Fruit fly (Drosophila melanogaster): Measurements from ENCODE around the gene CG34355.

Gene CG34355

DNA sequence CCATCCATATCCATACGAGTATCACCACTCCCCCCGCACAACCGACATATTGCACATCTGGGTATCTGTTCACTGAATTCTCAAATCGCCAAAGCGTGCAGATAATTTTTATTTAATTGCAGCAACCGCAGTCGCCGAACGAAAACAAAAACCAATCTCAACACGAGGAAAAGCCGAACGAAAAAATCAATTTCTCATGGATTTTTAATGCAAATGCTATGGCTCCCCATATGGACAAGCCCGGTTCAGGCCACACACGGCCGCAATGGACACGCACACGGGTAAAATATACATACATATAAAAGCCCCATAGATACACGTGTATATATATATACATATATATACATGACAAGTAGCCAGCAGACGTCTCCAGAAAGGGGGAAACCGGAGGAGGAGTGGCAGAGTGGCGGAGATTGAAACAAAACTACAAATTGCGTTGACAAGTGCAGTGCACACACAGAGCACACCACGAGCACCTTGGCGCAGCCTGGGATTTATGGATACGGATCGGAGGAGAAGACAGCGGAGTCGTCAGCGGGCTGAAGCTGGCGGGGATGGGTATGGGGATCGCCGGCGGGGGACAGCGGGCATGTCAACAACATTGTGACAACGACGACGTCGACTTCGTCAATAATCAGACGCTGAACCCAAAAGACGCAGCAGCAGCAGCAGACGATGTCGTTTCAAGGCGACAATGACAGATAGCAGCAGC, 74.1 kb downstream of the CG34355 start (continued):
- no peak for TF ChIP-seq CG8359 (GFP tag; optimal IDR thresholded peaks at IDR 0.05; ENCODE audit: borderline replicate concordance)
- no peak for TF ChIP-seq CG14050 (GFP tag; IDR thresholded peaks at IDR 0.05)
- no peak for TF ChIP-seq tx (GFP tag; optimal IDR thresholded peaks at IDR 0.05)
- TF ChIP-seq CG14441 (GFP tag; IDR thresholded peaks at IDR 0.05), result no peak
- no peak for TF ChIP-seq vnd (GFP tag; IDR thresholded peaks at IDR 0.05; ENCODE audit: partially characterized antibody)
- no peak for TF ChIP-seq CG6175 (GFP tag; IDR thresholded peaks at IDR 0.05)
- TF ChIP-seq unc-4 (GFP tag; IDR thresholded peaks at IDR 0.05; ENCODE audit: partially characterized antibody), result no peak
- TF ChIP-seq oc (tag; optimal IDR thresholded peaks at IDR 0.05), result no peak
- TF ChIP-seq bbx (GFP tag; IDR thresholded peaks at IDR 0.05; ENCODE audit: partially characterized antibody), result no peak
- peak; percentile 28 for TF ChIP-seq cg (GFP tag; optimal IDR thresholded peaks at IDR 0.05)
- TF ChIP-seq CG9609 (GFP tag; optimal IDR thresholded peaks at IDR 0.05), result no peak
- peak; percentile 19 for TF ChIP-seq run (tag; optimal IDR thresholded peaks at IDR 0.05)
- TF ChIP-seq CG8089 (GFP tag; optimal IDR thresholded peaks at IDR 0.05), result no peak
- TF ChIP-seq Sox102F (GFP tag; optimal IDR thresholded peaks at IDR 0.05), result no peak
- no peak for TF ChIP-seq CG12744 (GFP tag; optimal IDR thresholded peaks at IDR 0.05)
- no peak for TF ChIP-seq wor (GFP tag; IDR thresholded peaks at IDR 0.05)
- no peak for TF ChIP-seq CG9215 (GFP tag; IDR thresholded peaks at IDR 0.05)
- no peak for TF ChIP-seq NFAT (GFP tag; IDR thresholded peaks at IDR 0.05)
- TF ChIP-seq dan (GFP tag; IDR thresholded peaks at IDR 0.05), result no peak
- no peak for TF ChIP-seq hth (optimal IDR thresholded peaks at IDR 0.05)
- TF ChIP-seq Ada2b (GFP tag; IDR thresholded peaks at IDR 0.05), result no peak
- TF ChIP-seq chif (GFP tag; optimal IDR thresholded peaks at IDR 0.05), result no peak
- TF ChIP-seq CG16779 (GFP tag; IDR thresholded peaks at IDR 0.05), result no peak
- no peak for TF ChIP-seq CG1529 (GFP tag; optimal IDR thresholded peaks at IDR 0.05)
- no peak for TF ChIP-seq Hmr (GFP tag; optimal IDR thresholded peaks at IDR 0.05)
- no peak for TF ChIP-seq ATbp (GFP tag; optimal IDR thresholded peaks at IDR 0.05)
- no peak for TF ChIP-seq CG2678 (tag; optimal IDR thresholded peaks at IDR 0.05)
- TF ChIP-seq pan (optimal IDR thresholded peaks at IDR 0.05), result no peak
- no peak for TF ChIP-seq pan (GFP tag; optimal IDR thresholded peaks at IDR 0.05 in 1 of 2, IDR thresholded peaks at IDR 0.05 in 1 of 2)
- TF ChIP-seq insv (GFP tag; optimal IDR thresholded peaks at IDR 0.05), result no peak
- TF ChIP-seq CG17912 (GFP tag; optimal IDR thresholded peaks at IDR 0.05), result no peak
- TF ChIP-seq kah (GFP tag; optimal IDR thresholded peaks at IDR 0.05), result no peak
- TF ChIP-seq ken (GFP tag; IDR thresholded peaks at IDR 0.05), result no peak
- TF ChIP-seq sqz (GFP tag; optimal IDR thresholded peaks at IDR 0.05), result no peak
- TF ChIP-seq nmo (GFP tag; optimal IDR thresholded peaks at IDR 0.05), result no peak
- TF ChIP-seq D (optimal IDR thresholded peaks at IDR 0.05), result no peak
- TF ChIP-seq D (GFP tag; optimal IDR thresholded peaks at IDR 0.05), result no peak
- no peak for TF ChIP-seq CHES-1-like (GFP tag; optimal IDR thresholded peaks at IDR 0.05)
- no peak for TF ChIP-seq CG4820 (GFP tag; optimal IDR thresholded peaks at IDR 0.05)
- TF ChIP-seq Sry-β (GFP tag; optimal IDR thresholded peaks at IDR 0.05), result no peak
- no peak for TF ChIP-seq fd102C (GFP tag; optimal IDR thresholded peaks at IDR 0.05)
- peak; percentile 40; the same call in 1 of the 2 replicates for TF ChIP-seq Awh (GFP tag; IDR thresholded peaks at IDR 0.05)
- TF ChIP-seq CG3838 (GFP tag; optimal IDR thresholded peaks at IDR 0.05), result no peak
- TF ChIP-seq crol (GFP tag; IDR thresholded peaks at IDR 0.05), result peak; percentile 91
- no peak for TF ChIP-seq dysf (GFP tag; IDR thresholded peaks at IDR 0.05)
- TF ChIP-seq CG42726 (GFP tag; IDR thresholded peaks at IDR 0.05; ENCODE audit: partially characterized antibody), result no peak
- no peak for TF ChIP-seq crp (GFP tag; optimal IDR thresholded peaks at IDR 0.05)
- no peak for TF ChIP-seq mld (GFP tag; IDR thresholded peaks at IDR 0.05; ENCODE audit: partially characterized antibody)
- TF ChIP-seq CG3995 (GFP tag; optimal IDR thresholded peaks at IDR 0.05), result no peak
- TF ChIP-seq Ptx1 (GFP tag; IDR thresholded peaks at IDR 0.05), result no peak
- TF ChIP-seq chn (GFP tag; optimal IDR thresholded peaks at IDR 0.05), result no peak

Measured in whole organism, embryonic.